Fruit fly (Drosophila melanogaster) whole organism, embryonic: ENCODE measurements around the gene Ankle2.

Experiments used
- C15 ChIP-seq: fragments of 200-800 bp; sonication (Bioruptor generic); IDR thresholded peaks from 3 replicates; pipeline ENCODE4 v1.3.6; 2022; ENCODE audit warnings: missing biosample characterization, missing genetic modification characterization
- CG11085 ChIP-seq: fragments of 200-800 bp; sonication (Bioruptor generic); IDR thresholded peaks from 2 replicates; pipeline ENCODE4 v1.3.6; 2022; ENCODE audit warnings: missing biosample characterization, missing genetic modification characterization
- CG12299 ChIP-seq: fragments of 200-800 bp; sonication (Bioruptor generic); optimal IDR thresholded peaks from 2 replicates; lab custom pipeline; 2018; ENCODE audit warnings: missing biosample characterization, mild to moderate bottlenecking, missing genetic modification characterization
- CG12942 ChIP-seq: fragments of 200-800 bp; sonication (Bioruptor generic); optimal IDR thresholded peaks from 3 replicates; lab custom pipeline; 2016; ENCODE audit warnings: missing biosample characterization, missing genetic modification characterization
- CG13287 ChIP-seq: fragments of 200-800 bp; sonication (Bioruptor generic); IDR thresholded peaks from 2 replicates; pipeline ENCODE4 v1.3.6; 2022; ENCODE audit warnings: missing biosample characterization, missing genetic modification characterization; ENCODE audit not compliant: partially characterized antibody
- CG15011 ChIP-seq: fragments of 200-800 bp; sonication (Bioruptor generic); optimal IDR thresholded peaks from 3 replicates; lab custom pipeline; 2018; ENCODE audit warnings: missing biosample characterization, mild to moderate bottlenecking, missing genetic modification characterization
- CG15696 ChIP-seq: fragments of 200-800 bp; sonication (Bioruptor generic); optimal IDR thresholded peaks from 2 replicates; lab custom pipeline; 2019; ENCODE audit warnings: missing biosample characterization, mild to moderate bottlenecking, missing genetic modification characterization, moderate library complexity
- CG16779 ChIP-seq: fragments of 200-800 bp; sonication (Bioruptor generic); IDR thresholded peaks from 2 replicates; pipeline ENCODE4 v1.3.6; 2022; ENCODE audit warnings: missing biosample characterization, missing genetic modification characterization
- CG16815 ChIP-seq: fragments of 200-800 bp; sonication (Bioruptor generic); optimal IDR thresholded peaks from 3 replicates; lab custom pipeline; 2017; ENCODE audit warnings: missing biosample characterization, mild to moderate bottlenecking, missing genetic modification characterization
- CG17328 ChIP-seq: fragments of 200-800 bp; sonication (Bioruptor generic); IDR thresholded peaks from 2 replicates; pipeline ENCODE4 v1.3.6; 2022; ENCODE audit warnings: missing biosample characterization, missing genetic modification characterization
- CG18011 ChIP-seq: fragments of 200-800 bp; sonication (Bioruptor generic); optimal IDR thresholded peaks from 2 replicates; lab custom pipeline; 2017; ENCODE audit warnings: missing biosample characterization, missing genetic modification characterization, mild to moderate bottlenecking, moderate library complexity, missing genotype
- CG2712 ChIP-seq: fragments of 200-800 bp; optimal IDR thresholded peaks from 3 replicates; lab custom pipeline; 2019; ENCODE audit warnings: missing biosample characterization, mild to moderate bottlenecking, missing genetic modification characterization, moderate library complexity
- CG2889 ChIP-seq: fragments of 200-800 bp; sonication (Bioruptor generic); IDR thresholded peaks from 3 replicates; pipeline ENCODE4 v1.3.6; 2022; ENCODE audit warnings: missing biosample characterization, missing genetic modification characterization
- CG31224 ChIP-seq: fragments of 200-800 bp; sonication (Bioruptor generic); IDR thresholded peaks from 2 replicates; pipeline ENCODE4 v1.3.6; 2022; ENCODE audit warnings: missing biosample characterization, missing genetic modification characterization
- CG31441 ChIP-seq: fragments of 200-800 bp; sonication (Bioruptor generic); IDR thresholded peaks from 2 replicates; pipeline ENCODE4 v1.3.6; 2022; ENCODE audit warnings: missing biosample characterization, missing genetic modification characterization
- CG4360 ChIP-seq: fragments of 200-800 bp; sonication (Bioruptor generic); IDR thresholded peaks from 2 replicates; pipeline ENCODE4 v1.3.6; 2022; ENCODE audit warnings: missing biosample characterization, missing genetic modification characterization
- CG4707 ChIP-seq: fragments of 200-800 bp; sonication (Bioruptor generic); optimal IDR thresholded peaks from 2 replicates; lab custom pipeline; 2018; ENCODE audit warnings: missing biosample characterization, mild to moderate bottlenecking, missing genetic modification characterization, moderate library complexity
- CG6272 ChIP-seq: fragments of 200-800 bp; sonication (Bioruptor generic); IDR thresholded peaks from 2 replicates; pipeline ENCODE4 v1.3.6; 2022; ENCODE audit warnings: missing biosample characterization, missing genetic modification characterization
- CG6683 ChIP-seq: fragments of 200-800 bp; sonication (Bioruptor generic); optimal IDR thresholded peaks from 2 replicates; lab custom pipeline; 2017; ENCODE audit warnings: missing biosample characterization, mild to moderate bottlenecking, missing genetic modification characterization, missing genetic modification reagents
- CG7372 ChIP-seq: fragments of 200-800 bp; sonication (Bioruptor generic); IDR thresholded peaks from 2 replicates; pipeline ENCODE4 v1.3.6; 2022; ENCODE audit warnings: missing biosample characterization, missing genetic modification characterization
- CG9215 ChIP-seq: fragments of 200-800 bp; sonication (Bioruptor generic); IDR thresholded peaks from 2 replicates; pipeline ENCODE4 v1.3.6; 2022; ENCODE audit warnings: missing biosample characterization, missing genetic modification characterization
- CG9609 ChIP-seq: fragments of 200-800 bp; sonication (Bioruptor generic); optimal IDR thresholded peaks from 3 replicates; lab custom pipeline; 2016; ENCODE audit warnings: missing biosample characterization, missing genetic modification characterization
- CHES-1-like ChIP-seq: fragments of 200-800 bp; sonication (Bioruptor generic); optimal IDR thresholded peaks from 2 replicates; lab custom pipeline; 2016; ENCODE audit warnings: missing biosample characterization, missing genetic modification characterization
- Dip2 ChIP-seq: fragments of 200-800 bp; sonication (Bioruptor generic); IDR thresholded peaks from 2 replicates; pipeline ENCODE4 v1.3.6; 2022; ENCODE audit warnings: missing biosample characterization, missing genetic modification characterization
- Dp ChIP-seq: fragments of 200-800 bp; sonication (Bioruptor generic); optimal IDR thresholded peaks from 2 replicates; lab custom pipeline; 2018; ENCODE audit warnings: missing biosample characterization, mild to moderate bottlenecking, missing genetic modification characterization, moderate library complexity
- ERR ChIP-seq: fragments of 200-800 bp; sonication (Bioruptor generic); optimal IDR thresholded peaks from 2 replicates; lab custom pipeline; 2016; ENCODE audit warnings: missing biosample characterization, missing genetic modification characterization
- Ets65A ChIP-seq: fragments of 200-800 bp; sonication (Bioruptor generic); peaks from one replicate; lab custom pipeline; 2016; ENCODE audit warnings: missing biosample characterization, missing genetic modification characterization
- HLH3B ChIP-seq: fragments of 200-800 bp; sonication (Bioruptor generic); IDR thresholded peaks from 2 replicates; pipeline ENCODE4 v1.3.6; 2022; ENCODE audit warnings: missing biosample characterization, missing genetic modification characterization
- MESR4 ChIP-seq: fragments of 200-800 bp; sonication (Bioruptor generic); optimal IDR thresholded peaks from 2 replicates; lab custom pipeline; 2018; ENCODE audit warnings: missing biosample characterization, mild to moderate bottlenecking, missing genetic modification characterization, moderate library complexity
- Med ChIP-seq: fragments of 200-800 bp; sonication (Bioruptor generic); peaks from one replicate; lab custom pipeline; 2016; ENCODE audit warnings: missing biosample characterization, missing genetic modification characterization, mild to moderate bottlenecking, inconsistent platforms, moderate library complexity
- Rfx ChIP-seq: fragments of 200-800 bp; sonication (Bioruptor generic); IDR thresholded peaks from 2 replicates; pipeline ENCODE4 v1.3.6; 2022; ENCODE audit warnings: missing biosample characterization, missing genetic modification characterization
- Sry-δ ChIP-seq: fragments of 200-800 bp; sonication (Bioruptor generic); optimal IDR thresholded peaks from 2 replicates; lab custom pipeline; 2016; ENCODE audit warnings: missing biosample characterization, missing genetic modification characterization
- Stat92E ChIP-seq, 3 experiments: fragments of >200 bp in 2 of 3; fragments of 200-800 bp in 1 of 3; sonication (Bioruptor generic) in 1 of 3; optimal IDR thresholded peaks; 2 replicates each; lab custom pipeline; 2017 to 2019; ENCODE audit warnings: missing biosample characterization in 3 of 3, missing genetic modification characterization in 3 of 3, mild to moderate bottlenecking in 1 of 3, moderate library complexity in 1 of 3
- chinmo ChIP-seq: fragments of 200-800 bp; sonication (Bioruptor generic); IDR thresholded peaks from 4 replicates; pipeline ENCODE4 v1.3.6; 2022; ENCODE audit warnings: missing biosample characterization, missing genetic modification characterization; ENCODE audit not compliant: partially characterized antibody
- corto ChIP-seq: fragments of 200-800 bp; sonication (Bioruptor generic); optimal IDR thresholded peaks from 2 replicates; lab custom pipeline; 2016; ENCODE audit warnings: missing biosample characterization, mild to moderate bottlenecking, missing genetic modification characterization, moderate library complexity
- dimm ChIP-seq: fragments of 200-800 bp; sonication (Bioruptor generic); IDR thresholded peaks from 2 replicates; pipeline ENCODE4 v1.3.6; 2022; ENCODE audit warnings: missing biosample characterization, missing genetic modification characterization
- dm ChIP-seq: fragments of 200-800 bp; sonication (Bioruptor generic); optimal IDR thresholded peaks from 3 replicates; lab custom pipeline; 2016; ENCODE audit warnings: missing biosample characterization, missing genetic modification characterization
- ems ChIP-seq: fragments of 200-800 bp; sonication (Bioruptor generic); optimal IDR thresholded peaks from 3 replicates; lab custom pipeline; 2016; ENCODE audit warnings: missing biosample characterization, missing genetic modification characterization
- gcm ChIP-seq: fragments of 200-800 bp; sonication (Bioruptor generic); optimal IDR thresholded peaks from 2 replicates; lab custom pipeline; 2019; ENCODE audit warnings: missing biosample characterization, mild to moderate bottlenecking, missing genetic modification characterization, moderate library complexity
- grau ChIP-seq: fragments of 200-800 bp; optimal IDR thresholded peaks from 3 replicates; lab custom pipeline; 2019; ENCODE audit warnings: missing biosample characterization, mild to moderate bottlenecking, missing genetic modification characterization, moderate library complexity
- gt ChIP-seq: fragments of 200-800 bp; sonication (Bioruptor generic); IDR thresholded peaks from 2 replicates; pipeline ENCODE4 v1.3.6; 2022; ENCODE audit warnings: missing biosample characterization, missing genetic modification characterization
- jumu ChIP-seq: fragments of 200-800 bp; sonication (Bioruptor generic); optimal IDR thresholded peaks from 3 replicates; lab custom pipeline; 2016; ENCODE audit warnings: missing biosample characterization, missing genetic modification characterization
- odd ChIP-seq: fragments of 200-800 bp; sonication (Bioruptor generic); optimal IDR thresholded peaks from 2 replicates; lab custom pipeline; 2017; ENCODE audit warnings: missing biosample characterization, mild to moderate bottlenecking, missing genetic modification characterization
- org-1 ChIP-seq: fragments of 200-800 bp; sonication (Bioruptor generic); optimal IDR thresholded peaks from 2 replicates; lab custom pipeline; 2017; ENCODE audit warnings: missing biosample characterization, missing genetic modification characterization
- otp ChIP-seq: fragments of 200-800 bp; sonication (Bioruptor generic); IDR thresholded peaks from 3 replicates; pipeline ENCODE4, ENCODE4 v1.3.6; 2022; ENCODE audit warnings: missing biosample characterization, missing genetic modification characterization
- sim ChIP-seq: fragments of 200-800 bp; sonication (Bioruptor generic); IDR thresholded peaks from 2 replicates; pipeline ENCODE4 v1.3.6; 2022; ENCODE audit warnings: missing biosample characterization, missing genetic modification characterization
- tna ChIP-seq: fragments of 200-800 bp; sonication (Bioruptor generic); IDR thresholded peaks from 2 replicates; pipeline ENCODE4 v1.3.6; 2022; ENCODE audit warnings: missing biosample characterization, missing genetic modification characterization; ENCODE audit not compliant: partially characterized antibody
- tx ChIP-seq: fragments of 200-800 bp; sonication (Bioruptor generic); optimal IDR thresholded peaks from 2 replicates; lab custom pipeline; 2016; ENCODE audit warnings: missing biosample characterization, missing genetic modification characterization
- unc-4 ChIP-seq: fragments of 200-800 bp; sonication (Bioruptor generic); IDR thresholded peaks from 2 replicates; pipeline ENCODE4 v1.3.6; 2022; ENCODE audit warnings: missing biosample characterization, missing genetic modification characterization; ENCODE audit not compliant: partially characterized antibody
- unpg ChIP-seq: fragments of 200-800 bp; sonication (Bioruptor generic); optimal IDR thresholded peaks from 3 replicates; lab custom pipeline; 2018; ENCODE audit warnings: missing biosample characterization, mild to moderate bottlenecking, missing genetic modification characterization, moderate library complexity
- zfh2 ChIP-seq: fragments of 200-800 bp; sonication (Bioruptor generic); optimal IDR thresholded peaks from 2 replicates; lab custom pipeline; 2016; ENCODE audit warnings: missing biosample characterization, missing genetic modification characterization

Gene Ankle2

DNA sequence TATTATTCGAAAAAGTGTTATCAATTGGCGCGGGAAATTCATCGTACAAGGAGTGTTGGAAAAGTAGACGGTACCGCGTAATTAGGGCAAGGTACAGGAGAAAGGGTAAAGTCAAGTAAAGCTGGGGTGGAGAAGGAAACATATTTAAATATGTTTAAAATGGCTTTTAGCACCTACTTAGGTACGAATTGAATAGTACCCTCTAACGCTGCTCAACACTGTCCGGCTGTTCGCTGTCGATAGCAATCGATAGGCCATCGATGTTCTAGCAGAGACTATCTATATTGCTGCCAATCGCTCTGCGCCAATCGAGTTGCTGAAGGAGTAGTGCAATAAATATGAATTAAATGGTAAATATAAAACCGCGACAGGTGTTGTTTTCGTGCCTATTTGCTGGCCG is 20.3 kb upstream of the Ankle2 start, which contains the start of gene X11L (continued):
- TF ChIP-seq grau (tag; lab: Kevin White, UChicago) (peak; percentile 61), ems (GFP tag; lab: Kevin White, UChicago) (peak; percentile 59), dimm (GFP tag; lab: Robert Waterston, UW) (no peak), CG17328 (GFP tag; lab: Robert Waterston, UW) (peak; percentile 53), Med (GFP tag; lab: Kevin White, UChicago) (peak; percentile 96), dm (GFP tag; lab: Kevin White, UChicago) (peak; percentile 8), odd (GFP tag; lab: Kevin White, UChicago) (no peak), CG16779 (GFP tag; lab: Robert Waterston, UW) (0 out of 2 replicates have a peak, but pooled peaks have one; percentile 51), HLH3B (GFP tag; lab: Robert Waterston, UW) (peak; percentile 65; the same call in 1 of the 2 replicates), CG13287 (peak; percentile 89), CG15011 (GFP tag; lab: Kevin White, UChicago) (no peak), Dp (peak; percentile 72), CG12299 (tag; lab: Kevin White, UChicago) (no peak), CG9215 (GFP tag; lab: Robert Waterston, UW) (peak; percentile 40; the same call in 1 of the 2 replicates), org-1 (GFP tag; lab: Kevin White, UChicago) (peak; percentile 47), gcm (no peak), ERR (peak; percentile 72), MESR4 (no peak), CG6683 (peak; percentile 11), chinmo (GFP tag; lab: Robert Waterston, UW) (peak; percentile 84; the same call in 3 of the 4 replicates), CG2712 (tag; lab: Kevin White, UChicago) (peak; percentile 48), Stat92E (GFP tag; optimal IDR thresholded peaks at IDR 0.05; lab: Kevin White, UChicago) (no peak), CG9609 (GFP tag; lab: Kevin White, UChicago) (peak; percentile 78), sim (GFP tag; lab: Robert Waterston, UW) (no peak), CG4360 (GFP tag; lab: Robert Waterston, UW) (no peak), unpg (GFP tag; lab: Kevin White, UChicago) (no peak), C15 (no peak), CHES-1-like (GFP tag; lab: Kevin White, UChicago) (peak; percentile 79), CG12942 (GFP tag; lab: Kevin White, UChicago) (peak; percentile 64), Ets65A (GFP tag; lab: Kevin White, UChicago) (peak; percentile 98), Dip2 (GFP tag; lab: Robert Waterston, UW) (no peak), CG7372 (peak; percentile 48; the same call in 1 of the 2 replicates), CG18011 (GFP tag; lab: Kevin White, UChicago) (peak; percentile 66), zfh2 (GFP tag; lab: Kevin White, UChicago) (peak; percentile 84), CG2889 (no peak), Sry-δ (peak; percentile 82), tx (GFP tag; lab: Kevin White, UChicago) (peak; percentile 70), otp (GFP tag; lab: Robert Waterston, UW) (no peak), gt (GFP tag; lab: Robert Waterston, UW) (no peak), Rfx (GFP tag; lab: Robert Waterston, UW) (peak; percentile 84), CG6272 (GFP tag; lab: Robert Waterston, UW) (peak; percentile 59), unc-4 (peak; percentile 81), corto (GFP tag; lab: Kevin White, UChicago) (peak; percentile 22), CG31441 (GFP tag; lab: Robert Waterston, UW) (no peak), CG15696 (no peak), CG11085 (GFP tag; lab: Robert Waterston, UW) (peak; percentile 44; the same call in 1 of the 2 replicates), CG4707 (GFP tag; lab: Kevin White, UChicago) (no peak), CG16815 (GFP tag; lab: Kevin White, UChicago) (peak; percentile 46), CG31224 (GFP tag; lab: Robert Waterston, UW) (0 out of 2 replicates have a peak, but pooled peaks have one; percentile 11), jumu (GFP tag; lab: Kevin White, UChicago) (peak; percentile 76), tna (GFP tag; lab: Robert Waterston, UW) (peak; percentile 87)
